Fruit fly (Drosophila melanogaster) whole organism, embryonic: ENCODE results near the gene pcm.

Experiments used
- Bteb2 ChIP-seq: fragments of 200-800 bp; sonication (Bioruptor generic); optimal IDR thresholded peaks from 2 replicates; lab custom pipeline; 2016; ENCODE audit warnings: missing biosample characterization, missing genetic modification characterization
- CG10147 ChIP-seq: fragments of 200-800 bp; sonication (Bioruptor generic); optimal IDR thresholded peaks from 2 replicates; lab custom pipeline; 2019; ENCODE audit warnings: missing biosample characterization, mild to moderate bottlenecking, missing genetic modification characterization, moderate library complexity
- CG10565 ChIP-seq: fragments of 200-800 bp; sonication (Bioruptor generic); optimal IDR thresholded peaks from 3 replicates; lab custom pipeline; 2016; ENCODE audit warnings: missing biosample characterization, mild to moderate bottlenecking, missing genetic modification characterization
- CG10959 ChIP-seq: fragments of 200-800 bp; sonication (Bioruptor generic); IDR thresholded peaks from 2 replicates; pipeline ENCODE4 v1.3.6; 2022; ENCODE audit warnings: missing biosample characterization, missing genetic modification characterization
- CG11093 ChIP-seq: fragments of 200-800 bp; sonication (Bioruptor generic); IDR thresholded peaks from 3 replicates; pipeline ENCODE4 v1.3.6; 2022; ENCODE audit warnings: missing biosample characterization, missing genetic modification characterization
- CG11398 ChIP-seq: fragments of 200-800 bp; sonication (Bioruptor generic); optimal IDR thresholded peaks from 2 replicates; lab custom pipeline; 2016; ENCODE audit warnings: missing biosample characterization, missing genetic modification characterization
- CG12299 ChIP-seq: fragments of 200-800 bp; sonication (Bioruptor generic); optimal IDR thresholded peaks from 2 replicates; lab custom pipeline; 2018; ENCODE audit warnings: missing biosample characterization, mild to moderate bottlenecking, missing genetic modification characterization
- CG13123 ChIP-seq: fragments of 200-800 bp; sonication (Bioruptor generic); optimal IDR thresholded peaks from 2 replicates; lab custom pipeline; 2016; ENCODE audit warnings: missing biosample characterization, missing genetic modification characterization
- CG13424 ChIP-seq: fragments of 200-800 bp; sonication (Bioruptor generic); optimal IDR thresholded peaks from 2 replicates; lab custom pipeline; 2019; ENCODE audit warnings: missing biosample characterization, mild to moderate bottlenecking, missing genetic modification characterization, moderate library complexity
- CG16813 ChIP-seq: fragments of 200-800 bp; sonication (Bioruptor generic); IDR thresholded peaks from 3 replicates; pipeline ENCODE4 v1.3.6; 2022; ENCODE audit warnings: missing biosample characterization, missing genetic modification characterization; ENCODE audit not compliant: partially characterized antibody
- CG17359 ChIP-seq: fragments of 200-800 bp; sonication (Bioruptor generic); optimal IDR thresholded peaks from 3 replicates; lab custom pipeline; 2018; ENCODE audit warnings: missing biosample characterization, mild to moderate bottlenecking, missing genetic modification characterization, moderate library complexity
- CG17568 ChIP-seq: fragments of 200-800 bp; sonication (Bioruptor generic); optimal IDR thresholded peaks from 2 replicates; lab custom pipeline; 2018; ENCODE audit warnings: missing biosample characterization, mild to moderate bottlenecking, missing genetic modification characterization, moderate library complexity
- CG17802 ChIP-seq: fragments of 200-800 bp; sonication (Bioruptor generic); optimal IDR thresholded peaks from 2 replicates; lab custom pipeline; 2018; ENCODE audit warnings: missing biosample characterization, mild to moderate bottlenecking, missing genetic modification characterization, moderate library complexity
- CG2116 ChIP-seq: fragments of 200-800 bp; sonication (Bioruptor generic); optimal IDR thresholded peaks from 3 replicates; lab custom pipeline; 2018; ENCODE audit warnings: missing biosample characterization, mild to moderate bottlenecking, missing genetic modification characterization
- CG2202 ChIP-seq: fragments of 200-800 bp; sonication (Bioruptor generic); optimal IDR thresholded peaks from 2 replicates; lab custom pipeline; 2018; ENCODE audit warnings: missing biosample characterization, mild to moderate bottlenecking, missing genetic modification characterization
- CG31388 ChIP-seq: fragments of 200-800 bp; sonication (Bioruptor generic); optimal IDR thresholded peaks from 2 replicates; lab custom pipeline; 2016; ENCODE audit warnings: missing biosample characterization, missing genetic modification characterization
- CG3163 ChIP-seq: fragments of 200-800 bp; sonication (Bioruptor generic); optimal IDR thresholded peaks from 3 replicates; lab custom pipeline; 2016; ENCODE audit warnings: missing biosample characterization, missing genetic modification characterization
- CG3407 ChIP-seq: fragments of 200-800 bp; sonication (Bioruptor generic); optimal IDR thresholded peaks from 2 replicates; lab custom pipeline; 2018; ENCODE audit warnings: missing biosample characterization, mild to moderate bottlenecking, missing genetic modification characterization
- CG6254 ChIP-seq: fragments of 200-800 bp; sonication (Bioruptor generic); optimal IDR thresholded peaks from 3 replicates; lab custom pipeline; 2017; ENCODE audit warnings: mild to moderate bottlenecking, missing biosample characterization, missing genetic modification reagents, missing genetic modification characterization
- CHES-1-like ChIP-seq: fragments of 200-800 bp; sonication (Bioruptor generic); optimal IDR thresholded peaks from 2 replicates; lab custom pipeline; 2016; ENCODE audit warnings: missing biosample characterization, missing genetic modification characterization
- Dip2 ChIP-seq: fragments of 200-800 bp; sonication (Bioruptor generic); IDR thresholded peaks from 2 replicates; pipeline ENCODE4 v1.3.6; 2022; ENCODE audit warnings: missing biosample characterization, missing genetic modification characterization
- Dref ChIP-seq: fragments of 200-800 bp; sonication (Bioruptor generic); IDR thresholded peaks from 2 replicates; pipeline ENCODE4 v1.3.6; 2022; ENCODE audit warnings: missing biosample characterization, missing genetic modification characterization
- Fer2 ChIP-seq: fragments of 200-800 bp; sonication (Bioruptor generic); optimal IDR thresholded peaks from 2 replicates; lab custom pipeline; 2018; ENCODE audit warnings: missing biosample characterization, mild to moderate bottlenecking, missing genetic modification characterization, moderate library complexity
- HLHmδ ChIP-seq: fragments of 200-800 bp; sonication (Bioruptor generic); optimal IDR thresholded peaks from 2 replicates; lab custom pipeline; 2018; ENCODE audit warnings: missing biosample characterization, mild to moderate bottlenecking, missing genetic modification characterization, moderate library complexity
- MBD-R2 ChIP-seq: fragments of 200-800 bp; sonication (Bioruptor generic); IDR thresholded peaks from 2 replicates; pipeline ENCODE4 v1.3.6; 2022; ENCODE audit warnings: missing biosample characterization, missing genetic modification characterization
- NfI ChIP-seq: fragments of 200-800 bp; sonication (Bioruptor generic); optimal IDR thresholded peaks from 3 replicates; lab custom pipeline; 2018; ENCODE audit warnings: missing biosample characterization, mild to moderate bottlenecking, missing genetic modification characterization, moderate library complexity
- Poxn ChIP-seq: fragments of 200-800 bp; sonication (Bioruptor generic); IDR thresholded peaks from 2 replicates; pipeline ENCODE4 v1.3.6; 2022; ENCODE audit warnings: missing biosample characterization, missing genetic modification characterization
- Sox102F ChIP-seq: fragments of 200-800 bp; sonication (Bioruptor generic); optimal IDR thresholded peaks from 2 replicates; lab custom pipeline; 2018; ENCODE audit warnings: missing biosample characterization, mild to moderate bottlenecking, missing genetic modification characterization, moderate library complexity
- Xbp1 ChIP-seq: fragments of 200-800 bp; sonication (Bioruptor generic); optimal IDR thresholded peaks from 3 replicates; lab custom pipeline; 2016; ENCODE audit warnings: missing biosample characterization, mild to moderate bottlenecking, missing genetic modification characterization
- az2 ChIP-seq: fragments of 200-800 bp; sonication (Bioruptor generic); optimal IDR thresholded peaks from 3 replicates; lab custom pipeline; 2016; ENCODE audit warnings: missing biosample characterization, missing genetic modification characterization
- da ChIP-seq: fragments of 200-800 bp; sonication (Bioruptor generic); optimal IDR thresholded peaks from 2 replicates; lab custom pipeline; 2016; ENCODE audit warnings: missing biosample characterization, missing genetic modification characterization
- disco-r ChIP-seq: fragments of 200-800 bp; sonication (Bioruptor generic); optimal IDR thresholded peaks from 2 replicates; lab custom pipeline; 2016; ENCODE audit warnings: missing biosample characterization, missing genetic modification characterization
- eyg ChIP-seq: fragments of 200-800 bp; sonication (Bioruptor generic); optimal IDR thresholded peaks from 3 replicates; lab custom pipeline; 2016; ENCODE audit warnings: missing biosample characterization, missing genetic modification characterization
- fd96Cb ChIP-seq: fragments of 200-800 bp; sonication (Bioruptor generic); optimal IDR thresholded peaks from 2 replicates; lab custom pipeline; 2018; ENCODE audit warnings: missing biosample characterization, mild to moderate bottlenecking, missing genetic modification characterization, moderate library complexity
- ftz-f1 ChIP-seq: fragments of 200-800 bp; sonication (Bioruptor generic); optimal IDR thresholded peaks from 2 replicates; lab custom pipeline; 2016; ENCODE audit warnings: missing biosample characterization, missing genetic modification characterization
- h ChIP-seq: fragments of >200 bp; optimal IDR thresholded peaks from 2 replicates; lab custom pipeline; 2017
- jing ChIP-seq: fragments of 200-800 bp; sonication (Bioruptor generic); optimal IDR thresholded peaks from 2 replicates; lab custom pipeline; 2018; ENCODE audit warnings: missing biosample characterization, mild to moderate bottlenecking, missing genetic modification characterization
- maf-S ChIP-seq: fragments of 200-800 bp; sonication (Bioruptor generic); optimal IDR thresholded peaks from 2 replicates; lab custom pipeline; 2016; ENCODE audit warnings: missing biosample characterization, missing genetic modification characterization
- mam ChIP-seq: fragments of 200-800 bp; sonication (Bioruptor generic); optimal IDR thresholded peaks from 3 replicates; lab custom pipeline; 2016; ENCODE audit warnings: missing biosample characterization, missing genetic modification characterization
- pb ChIP-seq: fragments of 200-800 bp; sonication (Bioruptor generic); optimal IDR thresholded peaks from 3 replicates; lab custom pipeline; 2016; ENCODE audit warnings: missing biosample characterization, missing genetic modification characterization
- repo ChIP-seq: fragments of 200-800 bp; sonication (Bioruptor generic); optimal IDR thresholded peaks from 2 replicates; lab custom pipeline; 2016; ENCODE audit warnings: missing biosample characterization, missing genetic modification characterization
- sens-2 ChIP-seq: fragments of 200-800 bp; sonication (Bioruptor generic); IDR thresholded peaks from 2 replicates; pipeline ENCODE4 v1.3.6; 2022; ENCODE audit warnings: missing biosample characterization, missing genetic modification characterization
- seq ChIP-seq: fragments of 200-800 bp; sonication (Bioruptor generic); IDR thresholded peaks from 2 replicates; pipeline ENCODE4 v1.3.6; 2022; ENCODE audit warnings: missing biosample characterization, missing genetic modification characterization
- shn ChIP-seq: fragments of 200-800 bp; sonication (Bioruptor generic); optimal IDR thresholded peaks from 3 replicates; lab custom pipeline; 2016; ENCODE audit warnings: missing biosample characterization, missing genetic modification characterization
- sima ChIP-seq: fragments of 200-800 bp; sonication (Bioruptor generic); optimal IDR thresholded peaks from 2 replicates; lab custom pipeline; 2016; ENCODE audit warnings: missing biosample characterization, missing genetic modification characterization
- trem ChIP-seq: fragments of 200-800 bp; optimal IDR thresholded peaks from 3 replicates; lab custom pipeline; 2019; ENCODE audit warnings: missing biosample characterization, mild to moderate bottlenecking, missing genetic modification characterization, moderate library complexity
- tx ChIP-seq: fragments of 200-800 bp; sonication (Bioruptor generic); optimal IDR thresholded peaks from 2 replicates; lab custom pipeline; 2016; ENCODE audit warnings: missing biosample characterization, missing genetic modification characterization
- unpg ChIP-seq: fragments of 200-800 bp; sonication (Bioruptor generic); optimal IDR thresholded peaks from 3 replicates; lab custom pipeline; 2018; ENCODE audit warnings: missing biosample characterization, mild to moderate bottlenecking, missing genetic modification characterization, moderate library complexity
- wor ChIP-seq: fragments of 200-800 bp; sonication (Bioruptor generic); IDR thresholded peaks from 2 replicates; pipeline ENCODE4 v1.3.6; 2022; ENCODE audit warnings: missing biosample characterization, missing genetic modification characterization
- zf30C ChIP-seq: fragments of 200-800 bp; sonication (Bioruptor generic); optimal IDR thresholded peaks from 3 replicates; lab custom pipeline; 2018; ENCODE audit warnings: missing biosample characterization, mild to moderate bottlenecking, missing genetic modification characterization

Gene pcm

DNA sequence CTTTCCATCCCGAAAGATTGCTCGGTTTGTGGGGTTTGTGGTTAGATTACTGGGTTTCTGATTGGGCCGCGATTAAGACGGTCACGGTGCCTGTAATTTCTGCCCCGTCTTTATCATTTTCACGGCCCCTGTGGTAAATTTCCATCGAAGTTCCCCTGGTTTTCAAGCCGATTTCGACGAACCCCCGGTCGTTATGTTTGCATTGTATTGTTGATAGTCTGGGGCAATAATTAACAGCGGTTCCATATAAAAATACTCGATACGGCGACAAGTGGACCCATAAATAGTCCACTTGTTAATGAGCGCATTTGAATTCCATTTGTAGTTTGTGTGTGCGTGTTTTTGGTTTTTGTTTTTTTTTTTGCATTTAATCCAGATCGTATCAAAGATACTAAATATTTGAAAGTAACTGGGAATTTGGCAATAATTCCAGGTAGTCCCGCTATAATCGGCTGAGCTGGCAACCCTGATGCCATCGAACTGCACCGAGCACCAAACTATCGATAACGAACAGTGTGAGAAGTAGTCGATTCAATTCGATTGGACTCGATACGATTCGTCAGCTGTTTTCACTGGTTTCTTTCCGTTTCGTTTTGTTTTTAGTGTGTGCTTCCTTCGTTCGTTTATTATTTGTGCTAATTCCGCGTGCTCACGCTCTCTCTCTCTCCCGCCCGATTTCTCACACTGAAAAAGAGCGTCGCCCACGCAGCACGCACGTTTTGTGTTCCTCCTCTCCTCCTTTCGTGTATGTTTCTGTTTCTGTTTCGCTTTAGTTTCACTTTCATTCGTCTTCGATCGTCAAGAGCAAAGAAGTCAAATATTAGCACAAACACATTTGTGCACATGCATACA lies 13.7 kb upstream of the pcm start (continued):
- TF ChIP-seq sima (no peak), CG12299 (tag; lab: Kevin White, UChicago) (peak; percentile 1), Xbp1 (GFP tag; lab: Kevin White, UChicago) (peak; percentile 54), disco-r (GFP tag; lab: Kevin White, UChicago) (no peak), Sox102F (GFP tag; lab: Kevin White, UChicago) (no peak), CG31388 (GFP tag; lab: Kevin White, UChicago) (no peak), repo (GFP tag; lab: Kevin White, UChicago) (no peak), ftz-f1 (GFP tag; lab: Kevin White, UChicago) (no peak), CG2116 (GFP tag; lab: Kevin White, UChicago) (peak; percentile 88), CG17568 (GFP tag; lab: Kevin White, UChicago) (no peak), jing (no peak), pb (GFP tag; lab: Kevin White, UChicago) (no peak), sens-2 (GFP tag; lab: Robert Waterston, UW) (no peak), CHES-1-like (GFP tag; lab: Kevin White, UChicago) (peak; percentile 66), Bteb2 (no peak), CG3407 (no peak), maf-S (GFP tag; lab: Kevin White, UChicago) (peak; percentile 35), CG11398 (GFP tag; lab: Kevin White, UChicago) (peak; percentile 36), unpg (GFP tag; lab: Kevin White, UChicago) (no peak), Fer2 (tag; lab: Kevin White, UChicago) (no peak), h (lab: Kevin White, UChicago) (no peak), CG17359 (tag; lab: Kevin White, UChicago) (peak; percentile 11), CG6254 (peak; percentile 6), fd96Cb (tag; lab: Kevin White, UChicago) (no peak), CG2202 (no peak), shn (GFP tag; lab: Kevin White, UChicago) (no peak), Dip2 (GFP tag; lab: Robert Waterston, UW) (no peak), mam (GFP tag; lab: Kevin White, UChicago) (peak; percentile 49), CG10959 (GFP tag; lab: Robert Waterston, UW) (no peak), seq (GFP tag; lab: Robert Waterston, UW) (no peak), CG13123 (GFP tag; lab: Kevin White, UChicago) (no peak), tx (GFP tag; lab: Kevin White, UChicago) (peak; percentile 8), Dref (GFP tag; lab: Robert Waterston, UW) (peak; percentile 88), CG11093 (no peak), da (GFP tag; lab: Kevin White, UChicago) (peak; percentile 17), eyg (GFP tag; lab: Kevin White, UChicago) (peak; percentile 31), CG16813 (GFP tag; lab: Robert Waterston, UW) (peak; percentile 84), MBD-R2 (peak; percentile 50; the same call in 1 of the 2 replicates), CG10565 (GFP tag; lab: Kevin White, UChicago) (no peak), CG17802 (tag; lab: Kevin White, UChicago) (no peak), HLHmδ (GFP tag; lab: Kevin White, UChicago) (no peak), zf30C (peak; percentile 20), trem (tag; lab: Kevin White, UChicago) (peak; percentile 52), az2 (no peak), wor (no peak), CG10147 (GFP tag; lab: Kevin White, UChicago) (no peak), Poxn (GFP tag; lab: Robert Waterston, UW) (no peak), CG3163 (GFP tag; lab: Kevin White, UChicago) (peak; percentile 13), CG13424 (tag; lab: Kevin White, UChicago) (peak; percentile 3), NfI (no peak)
